Worm (Caenorhabditis elegans) whole organism, L1 larva: ENCODE measurements around the gene Y57G11C.40.

Source experiments
- C04F5.9 ChIP-seq: sonication (generic microtip); optimal IDR thresholded peaks from 2 replicates; lab custom pipeline; 2016; ENCODE audit warnings: missing genetic modification characterization, missing compliant biosample characterization
- C16A3.4 ChIP-seq: fragments of 150-350 bp; optimal IDR thresholded peaks from 2 replicates; lab custom pipeline; 2014; ENCODE audit warnings: missing biosample characterization, missing genetic modification characterization
- F16B12.6 ChIP-seq: fragments of 150-350 bp; optimal IDR thresholded peaks from 2 replicates; lab custom pipeline; 2014; ENCODE audit warnings: missing biosample characterization, missing genetic modification characterization
- aha-1 ChIP-seq: fragments of 150-350 bp; optimal IDR thresholded peaks from 2 replicates; lab custom pipeline; 2014; ENCODE audit warnings: missing biosample characterization, missing genetic modification characterization
- alr-1 ChIP-seq: fragments of 200-800 bp; sonication (Bioruptor generic); optimal IDR thresholded peaks from 2 replicates; lab custom pipeline; 2018; ENCODE audit warnings: borderline replicate concordance, mild to moderate bottlenecking, missing genetic modification characterization, missing compliant biosample characterization
- aly-2 ChIP-seq: fragments of 150-350 bp; optimal IDR thresholded peaks from 2 replicates; lab custom pipeline; 2014; ENCODE audit warnings: missing biosample characterization, missing genetic modification characterization
- blmp-1 ChIP-seq: fragments of 150-350 bp; optimal IDR thresholded peaks from 2 replicates; lab custom pipeline; 2014; ENCODE audit warnings: missing biosample characterization, missing genetic modification characterization
- dpl-1 ChIP-seq, 3 experiments: fragments of 150-350 bp in 2 of 3; sonication (generic microtip) in 1 of 3; optimal IDR thresholded peaks; 2 replicates each; lab custom pipeline; 2014 to 2017; ENCODE audit warnings: missing biosample characterization in 3 of 3, missing genetic modification characterization in 3 of 3, missing genetic modification reagents in 3 of 3
- dsc-1 ChIP-seq: sonication (generic microtip); optimal IDR thresholded peaks from 2 replicates; lab custom pipeline; 2016; ENCODE audit warnings: mild to moderate bottlenecking, missing genetic modification characterization, missing compliant biosample characterization
- efl-1 ChIP-seq, 4 experiments: fragments of 150-350 bp; optimal IDR thresholded peaks in 3 of 4; peaks in 1 of 4; 1 replicate in 1 of 4; 2 replicates in 3 of 4; lab custom pipeline; 2014; ENCODE audit warnings: missing biosample characterization in 2 of 4, missing genetic modification characterization in 2 of 4, missing genetic modification reagents in 2 of 4
- egl-13 ChIP-seq: sonication (generic microtip); optimal IDR thresholded peaks from 2 replicates; lab custom pipeline; 2016; ENCODE audit warnings: missing genotype, missing genetic modification reagents, missing genetic modification characterization, missing compliant biosample characterization
- elt-2 ChIP-seq: sonication (generic microtip); optimal IDR thresholded peaks from 2 replicates; lab custom pipeline; 2016; ENCODE audit warnings: missing genetic modification characterization, mild to moderate bottlenecking, inconsistent platforms, missing compliant biosample characterization, missing genetic modification reagents
- fkh-4 ChIP-seq: sonication (generic microtip); optimal IDR thresholded peaks from 2 replicates; lab custom pipeline; 2016; ENCODE audit warnings: missing compliant biosample characterization, missing genetic modification characterization, borderline replicate concordance
- hlh-17 ChIP-seq: fragments of 200-800 bp; sonication (Bioruptor generic); optimal IDR thresholded peaks from 2 replicates; lab custom pipeline; 2018; ENCODE audit warnings: missing genetic modification characterization, mild to moderate bottlenecking, missing compliant biosample characterization, moderate library complexity, borderline replicate concordance
- hlh-4 ChIP-seq: sonication (generic microtip); optimal IDR thresholded peaks from 2 replicates; lab custom pipeline; 2016; ENCODE audit warnings: mild to moderate bottlenecking, missing genetic modification characterization, missing compliant biosample characterization
- hpl-2 ChIP-seq: fragments of 150-350 bp; optimal IDR thresholded peaks from 2 replicates; lab custom pipeline; 2014; ENCODE audit warnings: missing biosample characterization, missing genetic modification reagents, missing genetic modification characterization
- irx-1 ChIP-seq: sonication (generic microtip); optimal IDR thresholded peaks from 2 replicates; lab custom pipeline; 2016; ENCODE audit warnings: missing genetic modification characterization, missing compliant biosample characterization
- lin-35 ChIP-seq, 2 experiments: fragments of 150-350 bp; optimal IDR thresholded peaks; 2 replicates each; lab custom pipeline; 2014; ENCODE audit warnings: missing biosample characterization in 2 of 2, missing genetic modification characterization in 2 of 2, missing genetic modification reagents in 2 of 2
- lsy-2 ChIP-seq, 2 experiments: fragments of 150-350 bp; optimal IDR thresholded peaks; 2 replicates each; lab custom pipeline; 2014; ENCODE audit warnings: missing biosample characterization in 2 of 2, missing genetic modification characterization in 2 of 2
- mep-1 ChIP-seq: fragments of 150-350 bp; optimal IDR thresholded peaks from 2 replicates; lab custom pipeline; 2014; ENCODE audit warnings: missing biosample characterization, missing genetic modification characterization
- nhr-20 ChIP-seq: sonication (generic microtip); optimal IDR thresholded peaks from 2 replicates; lab custom pipeline; 2016; ENCODE audit warnings: mild to moderate bottlenecking, missing genetic modification characterization, missing compliant biosample characterization
- nhr-47 ChIP-seq: sonication (generic microtip); optimal IDR thresholded peaks from 2 replicates; lab custom pipeline; 2016; ENCODE audit warnings: mild to moderate bottlenecking, missing genetic modification characterization, moderate library complexity, missing compliant biosample characterization
- nhr-71 ChIP-seq: sonication (generic microtip); optimal IDR thresholded peaks from 2 replicates; lab custom pipeline; 2016; ENCODE audit warnings: mild to moderate bottlenecking, missing genetic modification characterization, moderate library complexity, missing compliant biosample characterization
- nhr-77 ChIP-seq: fragments of 150-350 bp; optimal IDR thresholded peaks from 2 replicates; lab custom pipeline; 2014; ENCODE audit warnings: missing biosample characterization, missing genetic modification characterization
- nhr-85 ChIP-seq: sonication (generic microtip); peaks from one replicate; lab custom pipeline; 2016; ENCODE audit warnings: missing genetic modification characterization, inconsistent platforms, missing compliant biosample characterization
- nhr-90 ChIP-seq: sonication (generic microtip); optimal IDR thresholded peaks from 2 replicates; lab custom pipeline; 2016; ENCODE audit warnings: mild to moderate bottlenecking, missing genetic modification characterization, missing compliant biosample characterization; ENCODE audit not compliant: poor library complexity
- snu-23 ChIP-seq: sonication (generic microtip); optimal IDR thresholded peaks from 2 replicates; lab custom pipeline; 2016; ENCODE audit warnings: missing genetic modification characterization, missing compliant biosample characterization
- sox-4 ChIP-seq: sonication (generic microtip); optimal IDR thresholded peaks from 2 replicates; lab custom pipeline; 2016; ENCODE audit warnings: missing genetic modification characterization, missing compliant biosample characterization
- swsn-7 ChIP-seq: sonication (generic microtip); optimal IDR thresholded peaks from 2 replicates; lab custom pipeline; 2016; ENCODE audit warnings: missing genetic modification characterization, missing compliant biosample characterization
- tbx-2 ChIP-seq: sonication (generic microtip); optimal IDR thresholded peaks from 2 replicates; lab custom pipeline; 2016; ENCODE audit warnings: missing genetic modification characterization, missing compliant biosample characterization
- unc-130 ChIP-seq: fragments of 150-350 bp; optimal IDR thresholded peaks from 2 replicates; lab custom pipeline; 2017; ENCODE audit warnings: missing biosample characterization, missing genetic modification characterization, inconsistent platforms
- unc-86 ChIP-seq: sonication (generic microtip); optimal IDR thresholded peaks from 2 replicates; lab custom pipeline; 2016; ENCODE audit warnings: missing genetic modification characterization, missing compliant biosample characterization
- vab-15 ChIP-seq: sonication (generic microtip); optimal IDR thresholded peaks from 2 replicates; lab custom pipeline; 2017; ENCODE audit warnings: missing genotype, mild to moderate bottlenecking, missing genetic modification characterization, missing compliant biosample characterization
- xbp-1 ChIP-seq: sonication (generic microtip); optimal IDR thresholded peaks from 2 replicates; lab custom pipeline; 2016; ENCODE audit warnings: missing genetic modification characterization, missing compliant biosample characterization
- zag-1 ChIP-seq: fragments of 150-350 bp; optimal IDR thresholded peaks from 2 replicates; lab custom pipeline; 2014; ENCODE audit warnings: missing biosample characterization, missing genetic modification characterization
- ztf-11 ChIP-seq, 2 experiments: sonication (generic microtip); optimal IDR thresholded peaks; 2 replicates each; lab custom pipeline; 2016 to 2017; ENCODE audit warnings: missing genetic modification characterization in 2 of 2, missing biosample characterization in 1 of 2, missing compliant biosample characterization in 1 of 2
- ztf-4 ChIP-seq: fragments of 150-350 bp; optimal IDR thresholded peaks from 2 replicates; lab custom pipeline; 2014; ENCODE audit warnings: missing biosample characterization, missing genetic modification characterization

The Y57G11C.40 gene

DNA sequence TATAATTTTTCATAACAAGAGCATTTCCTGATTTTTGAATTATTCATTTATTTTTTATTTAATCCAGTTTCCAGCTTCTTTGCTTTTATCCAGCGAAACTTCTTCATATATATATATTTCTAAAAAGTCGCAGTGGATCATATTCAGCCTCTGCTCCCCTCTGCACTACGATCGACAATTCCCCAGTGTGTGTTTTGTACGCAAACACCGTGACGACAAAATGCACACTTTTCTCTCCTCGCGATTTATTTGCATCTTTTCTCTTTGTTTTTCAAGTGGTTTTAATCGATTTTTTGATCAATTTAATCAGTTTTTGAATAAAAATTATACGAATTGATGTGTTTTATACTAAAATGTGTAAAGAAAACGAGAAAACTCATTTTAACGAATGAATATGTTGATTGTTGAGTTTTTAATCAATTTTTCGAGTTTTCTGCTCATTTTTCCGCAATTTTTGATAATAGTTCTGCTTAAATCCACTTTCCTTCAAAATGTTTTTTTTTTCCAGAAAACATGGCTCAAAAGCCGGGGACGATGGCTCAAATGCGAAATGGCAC is 47.4 kb downstream of the Y57G11C.40 start, which contains the start of gene Y57G11C.33:
TSS of gene Y57G11C.33 (plus strand) at position 507 of the 557 bp plus-strand sequence.
- no peak for TF ChIP-seq nhr-77
- TF ChIP-seq mep-1 (tag; lab: Kevin White, UChicago): peak; percentile 61
- TF ChIP-seq aha-1 (tag; lab: Kevin White, UChicago): no peak
- TF ChIP-seq unc-86 (tag; lab: Kevin White, UChicago): peak; percentile 4
- TF ChIP-seq C04F5.9 (tag; lab: Kevin White, UChicago): no peak
- TF ChIP-seq nhr-71 (tag; lab: Kevin White, UChicago): peak; percentile 52
- no peak for TF ChIP-seq ztf-11 (tag; optimal IDR thresholded peaks at IDR 0.05; lab: Kevin White, UChicago)
- TF ChIP-seq aly-2 (tag; lab: Kevin White, UChicago): no peak
- peak; percentile 49 for TF ChIP-seq swsn-7 (tag; lab: Kevin White, UChicago)
- peak; percentile 29 for TF ChIP-seq tbx-2 (tag; lab: Kevin White, UChicago)
- TF ChIP-seq nhr-47 (tag; lab: Kevin White, UChicago): peak; percentile 42
- TF ChIP-seq zag-1: no peak
- TF ChIP-seq alr-1: no peak
- peak; percentile 12 to 49 for TF ChIP-seq efl-1 (optimal IDR thresholded peaks at IDR 0.05; lab: Kevin White, UChicago)
- peak in 1 of 2 experiments; percentile 42 for TF ChIP-seq efl-1 (GFP tag; optimal IDR thresholded peaks at IDR 0.05 in 1 of 2; lab: Kevin White, UChicago)
- no peak for TF ChIP-seq fkh-4 (tag; lab: Kevin White, UChicago)
- TF ChIP-seq C16A3.4: peak; percentile 3
- TF ChIP-seq irx-1 (tag; lab: Kevin White, UChicago): peak; percentile 14
- TF ChIP-seq hlh-4 (tag; lab: Kevin White, UChicago): no peak
- TF ChIP-seq lin-35 (GFP tag; optimal IDR thresholded peaks at IDR 0.05; lab: Kevin White, UChicago): peak in 1 of 2 experiments; percentile 41
- TF ChIP-seq nhr-90 (tag; lab: Kevin White, UChicago): peak; percentile 28
- peak; percentile 36 for TF ChIP-seq blmp-1 (tag; lab: Kevin White, UChicago)
- TF ChIP-seq elt-2: no peak
- peak; percentile 75 to 96 for TF ChIP-seq lsy-2 (tag; optimal IDR thresholded peaks at IDR 0.05; lab: Kevin White, UChicago)
- no peak for TF ChIP-seq sox-4 (tag; lab: Kevin White, UChicago)
- TF ChIP-seq nhr-20: peak; percentile 28
- no peak for TF ChIP-seq egl-13 (tag; lab: Kevin White, UChicago)
- no peak for TF ChIP-seq vab-15 (tag; lab: Kevin White, UChicago)
- TF ChIP-seq dpl-1 (GFP tag; optimal IDR thresholded peaks at IDR 0.05; lab: Kevin White, UChicago): peak in 2 of 3 experiments; percentile 18 to 47
- peak; percentile 91 for TF ChIP-seq F16B12.6 (tag; lab: Kevin White, UChicago)
- TF ChIP-seq hlh-17: no peak
- TF ChIP-seq nhr-85: no peak
- TF ChIP-seq ztf-4: no peak
- TF ChIP-seq snu-23 (GFP tag; lab: Kevin White, UChicago): peak; percentile 63
- peak; percentile 17 for TF ChIP-seq xbp-1 (tag; lab: Kevin White, UChicago)
- peak; percentile 21 for TF ChIP-seq dsc-1 (tag; lab: Kevin White, UChicago)
- no peak for TF ChIP-seq hpl-2
- peak; percentile 61 for TF ChIP-seq unc-130 (tag; lab: Kevin White, UChicago)
- TF ChIP-seq, all 84 proteins: peak for 20
